Fruit fly (Drosophila melanogaster): ENCODE measurements around the gene CG32986.
A peak's percentile ranks its signal among the peaks of the same experiment; 100 is the strongest.

Gene CG32986

dm6 chr2L:8845931-8846330, 16.6 kb upstream of the CG32986 start (continued):
- peak; percentile 61 for TF ChIP-seq cato (GFP tag; optimal IDR thresholded peaks at IDR 0.05; ENCODE audit: borderline replicate concordance)
- peak; percentile 67 for TF ChIP-seq CG9817 (tag; optimal IDR thresholded peaks at IDR 0.05)
- no peak for TF ChIP-seq al (GFP tag; IDR thresholded peaks at IDR 0.05)
- peak; percentile 78 for TF ChIP-seq CG17328 (GFP tag; IDR thresholded peaks at IDR 0.05)
- TF ChIP-seq Xbp1 (GFP tag; optimal IDR thresholded peaks at IDR 0.05), result peak; percentile 1
- TF ChIP-seq wek (GFP tag; optimal IDR thresholded peaks at IDR 0.05), result peak; percentile 90
- peak; percentile 50 for TF ChIP-seq cwo (GFP tag; optimal IDR thresholded peaks at IDR 0.05)
- TF ChIP-seq Drgx (GFP tag; IDR thresholded peaks at IDR 0.05), result no peak
- TF ChIP-seq cad (GFP tag; optimal IDR thresholded peaks at IDR 0.05), result peak; percentile 76
- TF ChIP-seq CG2678 (tag; optimal IDR thresholded peaks at IDR 0.05), result peak; percentile 68
- TF ChIP-seq Vsx1 (GFP tag; optimal IDR thresholded peaks at IDR 0.05), result peak; percentile 87
- TF ChIP-seq CG7928 (GFP tag; optimal IDR thresholded peaks at IDR 0.05), result peak; percentile 35
- peak; percentile 79 for TF ChIP-seq CG1233 (GFP tag; optimal IDR thresholded peaks at IDR 0.05)
- TF ChIP-seq sens-2 (GFP tag; IDR thresholded peaks at IDR 0.05), result peak; percentile 57; the same call in 1 of the 2 replicates
- TF ChIP-seq D19A (tag; optimal IDR thresholded peaks at IDR 0.05), result peak; percentile 25
- TF ChIP-seq Blimp-1 (GFP tag; optimal IDR thresholded peaks at IDR 0.05), result peak; percentile 45
- TF ChIP-seq CG6765 (GFP tag; optimal IDR thresholded peaks at IDR 0.05), result peak; percentile 49
- TF ChIP-seq vnd (GFP tag; IDR thresholded peaks at IDR 0.05; ENCODE audit: partially characterized antibody), result no peak
- peak; percentile 9 for TF ChIP-seq fd3F (GFP tag; optimal IDR thresholded peaks at IDR 0.05)
- TF ChIP-seq Spps (tag; optimal IDR thresholded peaks at IDR 0.05), result peak; percentile 43
- TF ChIP-seq nom (GFP tag; optimal IDR thresholded peaks at IDR 0.05), result no peak
- peak; percentile 77 for TF ChIP-seq CG7556 (GFP tag; optimal IDR thresholded peaks at IDR 0.05)
- TF ChIP-seq ems (GFP tag; optimal IDR thresholded peaks at IDR 0.05), result peak; percentile 15
- peak; percentile 32 for TF ChIP-seq p53 (GFP tag; optimal IDR thresholded peaks at IDR 0.05)
- peak; percentile 79 for TF ChIP-seq HLH54F (GFP tag; optimal IDR thresholded peaks at IDR 0.05)
- TF ChIP-seq her (GFP tag; optimal IDR thresholded peaks at IDR 0.05), result peak; percentile 91
- peak; percentile 1 for TF ChIP-seq trem (tag; optimal IDR thresholded peaks at IDR 0.05)
- TF ChIP-seq Hmr (GFP tag; optimal IDR thresholded peaks at IDR 0.05), result peak; percentile 93
- TF ChIP-seq lov (optimal IDR thresholded peaks at IDR 0.05), result no peak
- peak; percentile 79; the same call in 2 of the 3 replicates for TF ChIP-seq lov (GFP tag; IDR thresholded peaks at IDR 0.05)
- no peak for TF ChIP-seq ro (GFP tag; IDR thresholded peaks at IDR 0.05)
- TF ChIP-seq Myb (GFP tag; optimal IDR thresholded peaks at IDR 0.05), result peak; percentile 68
- TF ChIP-seq CG17361 (GFP tag; IDR thresholded peaks at IDR 0.05), result peak; percentile 48; the same call in 1 of the 3 replicates
- peak; percentile 55 for TF ChIP-seq CG6254 (GFP tag; optimal IDR thresholded peaks at IDR 0.05)
- TF ChIP-seq dmrt99B (tag; optimal IDR thresholded peaks at IDR 0.05), result peak; percentile 30
- TF ChIP-seq sqz (GFP tag; optimal IDR thresholded peaks at IDR 0.05), result peak; percentile 35
- peak; percentile 98 for TF ChIP-seq Kr (GFP tag; optimal IDR thresholded peaks at IDR 0.05)
- peak; percentile 95 for TF ChIP-seq YL-1 (GFP tag; optimal IDR thresholded peaks at IDR 0.05)
- TF ChIP-seq chm (GFP tag; IDR thresholded peaks at IDR 0.05), result peak; percentile 90; the same call in 1 of the 2 replicates
- TF ChIP-seq CG4282 (GFP tag; optimal IDR thresholded peaks at IDR 0.05), result peak; percentile 40
- TF ChIP-seq CG3065 (GFP tag; optimal IDR thresholded peaks at IDR 0.05), result peak; percentile 85
- TF ChIP-seq CG17612 (GFP tag; IDR thresholded peaks at IDR 0.05), result no peak
- peak; percentile 29; the same call in 1 of the 3 replicates for TF ChIP-seq B-H1 (GFP tag; IDR thresholded peaks at IDR 0.05)
- TF ChIP-seq Ptx1 (GFP tag; IDR thresholded peaks at IDR 0.05), result no peak
- peak; percentile 56 for TF ChIP-seq Six4 (GFP tag; optimal IDR thresholded peaks at IDR 0.05)
- TF ChIP-seq CG7357 (GFP tag; IDR thresholded peaks at IDR 0.05), result no peak
- TF ChIP-seq CG17385 (GFP tag; optimal IDR thresholded peaks at IDR 0.05), result peak; percentile 57
- peak; percentile 16 to 52 for TF ChIP-seq Pdp1 (GFP tag; optimal IDR thresholded peaks at IDR 0.05)
- peak; percentile 96 for TF ChIP-seq CG12236 (GFP tag; optimal IDR thresholded peaks at IDR 0.05)
- peak; percentile 48 for TF ChIP-seq CG3838 (GFP tag; optimal IDR thresholded peaks at IDR 0.05)
- peak; percentile 94 for TF ChIP-seq CG11398 (GFP tag; optimal IDR thresholded peaks at IDR 0.05)

Measured in whole organism, embryonic.